Worm (Caenorhabditis elegans): Measurements from ENCODE around the gene pals-33.

The pals-33 gene

DNA sequence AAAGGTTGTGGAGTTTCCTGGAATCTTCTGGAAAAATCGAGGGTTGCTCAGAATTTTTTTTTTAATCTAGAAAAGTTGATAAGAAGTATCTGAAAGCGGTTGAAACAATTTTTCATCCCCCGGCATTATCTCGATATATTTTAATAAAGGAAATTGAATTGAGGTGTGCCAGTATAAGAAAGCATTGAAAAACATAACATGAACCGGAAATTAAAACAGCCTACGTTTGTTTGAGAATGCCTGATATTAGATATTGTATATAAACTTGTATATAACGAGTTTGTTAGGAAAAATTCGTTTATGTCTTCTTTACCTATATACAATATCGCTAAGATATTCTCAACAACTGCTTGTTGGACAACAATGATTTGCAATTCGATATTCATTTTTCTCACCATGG is 51.6 kb downstream of the pals-33 start, which contains the start of gene str-30:
Gene str-30 (plus strand): TSS at position 301 of the 400 bp plus-strand sequence.
- TF ChIP-seq egl-18 (GFP tag; IDR thresholded peaks at IDR 0.05) (no peak), F57C9.4 (tag; optimal IDR thresholded peaks at IDR 0.05) (no peak)
